Worm (Caenorhabditis elegans) whole organism, L4 larva: ENCODE data around the gene T04B8.1.

Experiments
- D1046.2 ChIP-seq: fragments of 200-800 bp; sonication (Bioruptor generic); IDR thresholded peaks from 2 replicates; pipeline ENCODE4 v1.3.6; 2022; ENCODE audit warnings: missing genetic modification characterization, missing compliant biosample characterization
- F44E2.7 ChIP-seq: fragments of 200-800 bp; sonication (Bioruptor generic); IDR thresholded peaks from 2 replicates; pipeline ENCODE4 v2.1.2; 2022; ENCODE audit warnings: missing genetic modification characterization, missing compliant biosample characterization
- F49E8.2 ChIP-seq: sonication (generic microtip); optimal IDR thresholded peaks from 2 replicates; lab custom pipeline; 2016; ENCODE audit warnings: missing compliant biosample characterization, mild to moderate bottlenecking, missing genetic modification characterization, borderline replicate concordance
- T20F7.1 ChIP-seq: fragments of 200-800 bp; sonication (Bioruptor generic); optimal IDR thresholded peaks from 2 replicates; lab custom pipeline; 2018; ENCODE audit warnings: mild to moderate bottlenecking, missing genetic modification characterization, missing compliant biosample characterization
- aha-1 ChIP-seq: fragments of 150-350 bp; peaks from one replicate; lab custom pipeline; 2014; ENCODE audit warnings: missing biosample characterization, missing genetic modification characterization
- arid-1 ChIP-seq: fragments of 200-800 bp; sonication (Bioruptor generic); conservative IDR thresholded peaks from 2 replicates; pipeline ENCODE4 v1.3.6; 2022; ENCODE audit warnings: missing genetic modification reagents, missing genetic modification characterization, missing compliant biosample characterization
- ceh-28 ChIP-seq: fragments of 150-350 bp; optimal IDR thresholded peaks from 2 replicates; lab custom pipeline; 2014; ENCODE audit warnings: missing biosample characterization, missing genetic modification reagents, missing genetic modification characterization
- ceh-32 ChIP-seq: sonication (generic microtip); optimal IDR thresholded peaks from 2 replicates; lab custom pipeline; 2016; ENCODE audit warnings: mild to moderate bottlenecking, missing genetic modification characterization, missing compliant biosample characterization; ENCODE audit not compliant: poor library complexity
- cey-2 ChIP-seq: sonication (generic microtip); optimal IDR thresholded peaks from 3 replicates; lab custom pipeline; 2017; ENCODE audit warnings: missing genetic modification characterization, mild to moderate bottlenecking, missing compliant biosample characterization, antibody characterized with exemption, borderline replicate concordance; ENCODE audit not compliant: insufficient read depth
- daf-16 ChIP-seq, 3 experiments: sonication (generic microtip); optimal IDR thresholded peaks; 2 replicates each; lab custom pipeline; 2016 to 2017; ENCODE audit warnings: missing genetic modification characterization in 3 of 3, missing genetic modification reagents in 3 of 3, mild to moderate bottlenecking in 2 of 3, missing compliant biosample characterization in 2 of 3, missing biosample characterization in 1 of 3, moderate library complexity in 1 of 3
- dpl-1 ChIP-seq: fragments of 150-350 bp; optimal IDR thresholded peaks from 2 replicates; lab custom pipeline; 2014; ENCODE audit warnings: missing biosample characterization, missing genetic modification reagents, missing genetic modification characterization
- dve-1 ChIP-seq: sonication (generic microtip); optimal IDR thresholded peaks from 2 replicates; lab custom pipeline; 2017; ENCODE audit warnings: antibody characterized with exemption, mild to moderate bottlenecking, missing genetic modification characterization, missing compliant biosample characterization; ENCODE audit not compliant: insufficient read depth
- hlh-11 ChIP-seq: fragments of 200-800 bp; sonication (Bioruptor generic); optimal IDR thresholded peaks from 2 replicates; lab custom pipeline; 2018; ENCODE audit warnings: mild to moderate bottlenecking, missing genetic modification characterization, missing compliant biosample characterization
- hlh-30 ChIP-seq: sonication (generic microtip); optimal IDR thresholded peaks from 2 replicates; lab custom pipeline; 2017; ENCODE audit warnings: antibody characterized with exemption, mild to moderate bottlenecking, missing genetic modification characterization, missing compliant biosample characterization; ENCODE audit not compliant: insufficient read depth
- hmg-1.1 ChIP-seq: fragments of 200-800 bp; sonication (Bioruptor generic); IDR thresholded peaks from 2 replicates; pipeline ENCODE4 v1.3.6; 2022; ENCODE audit warnings: missing genetic modification reagents, missing genetic modification characterization, missing compliant biosample characterization
- lin-1 ChIP-seq: fragments of 200-800 bp; sonication (Bioruptor generic); IDR thresholded peaks from 2 replicates; pipeline ENCODE4 v1.3.6; 2022; ENCODE audit warnings: missing genetic modification reagents, missing genetic modification characterization, missing compliant biosample characterization
- lin-29 ChIP-seq: fragments of 200-800 bp; sonication (Bioruptor generic); IDR thresholded peaks from 2 replicates; pipeline ENCODE4 v1.3.6; 2022; ENCODE audit warnings: missing genetic modification reagents, missing genetic modification characterization, missing compliant biosample characterization
- lin-38 ChIP-seq: fragments of 200-800 bp; sonication (Bioruptor generic); IDR thresholded peaks from 2 replicates; pipeline ENCODE4 v1.3.6; 2022; ENCODE audit warnings: missing genetic modification reagents, missing genetic modification characterization, missing compliant biosample characterization
- lin-39 ChIP-seq: fragments of 150-350 bp; optimal IDR thresholded peaks from 2 replicates; lab custom pipeline; 2014; ENCODE audit warnings: missing biosample characterization, missing genetic modification reagents, missing genetic modification characterization
- lsy-2 ChIP-seq, 2 experiments: fragments of 150-350 bp in 1 of 2; sonication (generic microtip) in 1 of 2; optimal IDR thresholded peaks; 2 replicates each; lab custom pipeline; 2014 to 2017; ENCODE audit warnings: missing biosample characterization in 2 of 2, missing genetic modification characterization in 2 of 2
- madf-5 ChIP-seq, 2 experiments: fragments of 200-800 bp; sonication (Bioruptor generic); IDR thresholded peaks; 2 replicates each; pipeline ENCODE4 v1.3.6; 2022; ENCODE audit warnings: missing compliant biosample characterization in 2 of 2, missing genetic modification characterization in 2 of 2
- mdl-1 ChIP-seq, 2 experiments: fragments of 150-350 bp in 1 of 2; sonication (generic microtip) in 1 of 2; optimal IDR thresholded peaks; 2 replicates each; lab custom pipeline; 2014 to 2017; ENCODE audit warnings: missing biosample characterization in 2 of 2, missing genetic modification characterization in 2 of 2
- mep-1 ChIP-seq: fragments of 150-350 bp; sonication (generic microtip); optimal IDR thresholded peaks from 3 replicates; lab custom pipeline; 2014; ENCODE audit warnings: missing biosample characterization, missing genetic modification characterization
- mes-2 ChIP-seq: sonication (generic microtip); optimal IDR thresholded peaks from 2 replicates; lab custom pipeline; 2016; ENCODE audit warnings: missing genotype, mild to moderate bottlenecking, missing genetic modification characterization, missing compliant biosample characterization; ENCODE audit not compliant: poor library complexity, severe bottlenecking
- mxl-2 ChIP-seq: fragments of 200-800 bp; sonication (Bioruptor generic); conservative IDR thresholded peaks from 2 replicates; pipeline ENCODE4 v1.3.6; 2022; ENCODE audit warnings: missing genetic modification reagents, missing genetic modification characterization, missing compliant biosample characterization
- nhr-41 ChIP-seq: fragments of 200-800 bp; sonication (Bioruptor generic); IDR thresholded peaks from 2 replicates; pipeline ENCODE4 v1.3.6; 2022; ENCODE audit warnings: missing genetic modification reagents, missing genetic modification characterization, missing compliant biosample characterization
- nhr-76 ChIP-seq: fragments of 150-350 bp; optimal IDR thresholded peaks from 2 replicates; lab custom pipeline; 2014; ENCODE audit warnings: missing biosample characterization, missing genetic modification characterization
- nhr-77 ChIP-seq: fragments of 150-350 bp; optimal IDR thresholded peaks from 2 replicates; lab custom pipeline; 2014; ENCODE audit warnings: missing biosample characterization, missing genetic modification characterization
- pha-4 ChIP-seq, 2 experiments: fragments of 150-350 bp in 1 of 2; fragments of 200-800 bp in 1 of 2; sonication (Bioruptor generic) in 1 of 2; IDR thresholded peaks in 1 of 2; optimal IDR thresholded peaks in 1 of 2; 2 replicates each; pipeline versions ENCODE4 v1.3.6 to Lab custom; 2014 to 2022; ENCODE audit warnings: missing genetic modification characterization in 2 of 2, missing genetic modification reagents in 2 of 2, missing biosample characterization in 1 of 2, missing compliant biosample characterization in 1 of 2
- php-3 ChIP-seq: fragments of 200-800 bp; sonication (Bioruptor generic); IDR thresholded peaks from 2 replicates; pipeline ENCODE4 v1.3.6; 2022; ENCODE audit warnings: missing genetic modification reagents, missing genetic modification characterization, missing compliant biosample characterization
- tag-97 ChIP-seq: fragments of 200-800 bp; sonication (Bioruptor generic); IDR thresholded peaks from 2 replicates; pipeline ENCODE4 v1.3.6; 2022; ENCODE audit warnings: missing genetic modification characterization, missing compliant biosample characterization
- unc-62 ChIP-seq, 3 experiments: fragments of 150-350 bp in 1 of 3; sonication (generic microtip); optimal IDR thresholded peaks in 2 of 3; peaks in 1 of 3; 1 replicate in 1 of 3; 2 replicates in 2 of 3; lab custom pipeline; 2014 to 2017; ENCODE audit warnings: missing biosample characterization in 3 of 3, missing genetic modification characterization in 3 of 3, missing genetic modification reagents in 3 of 3, missing genotype in 1 of 3
- zip-2 ChIP-seq: fragments of 150-350 bp; optimal IDR thresholded peaks from 2 replicates; lab custom pipeline; 2014; ENCODE audit warnings: missing biosample characterization, missing genetic modification characterization

The T04B8.1 gene

DNA sequence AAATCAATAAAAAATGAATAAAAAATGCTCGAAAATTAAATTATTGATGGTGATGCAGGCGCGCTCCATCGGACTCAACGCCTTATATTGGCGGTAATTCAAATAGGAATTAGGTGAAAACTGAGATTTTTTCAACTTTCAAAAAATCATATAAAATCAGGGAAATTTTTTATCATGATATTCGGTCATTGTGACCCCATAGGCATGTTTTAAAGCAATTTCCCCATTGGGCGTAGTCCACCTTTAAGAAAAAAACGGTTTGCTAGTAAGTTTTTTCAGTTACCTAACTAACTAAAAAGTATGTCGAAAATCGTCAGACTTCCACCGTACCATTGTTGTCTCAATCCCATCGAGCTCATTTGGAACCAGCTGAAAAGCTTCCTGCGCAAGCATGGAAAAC is 40.9 kb upstream of the T04B8.1 start, which contains the start of gene W08F4.1:
Gene W08F4.1 (plus strand): TSS at position 301 of the 400 bp plus-strand sequence.
- TF ChIP-seq lin-38 (GFP tag; lab: Robert Waterston, UW): peak; percentile 35; the same call in 1 of the 2 replicates
- TF ChIP-seq, all 104 proteins: peak for 1; not testable (repeated sequence) for 103

- TF ChIP-seq mes-2 (tag; lab: Kevin White, UChicago) (no peak), nhr-77 (no peak), daf-16 (GFP tag; optimal IDR thresholded peaks at IDR 0.05; lab: Kevin White, UChicago) (no peak), daf-16 (tag; optimal IDR thresholded peaks at IDR 0.05; lab: Kevin White, UChicago) (no peak), lin-29 (GFP tag; lab: Robert Waterston, UW) (no peak), D1046.2 (0 out of 2 replicates have a peak, but pooled peaks have one; percentile 38), aha-1 (tag; lab: Kevin White, UChicago) (peak; percentile 96), unc-62 (GFP tag; optimal IDR thresholded peaks at IDR 0.05 in 1 of 2; lab: Kevin White, UChicago) (no peak), unc-62 (tag; optimal IDR thresholded peaks at IDR 0.05; lab: Kevin White, UChicago) (no peak), ceh-28 (tag; lab: Kevin White, UChicago) (no peak)
These were observed 37.4 kb upstream of the T04B8.1 start for ce11 chrII:596702-597101.

DNA sequence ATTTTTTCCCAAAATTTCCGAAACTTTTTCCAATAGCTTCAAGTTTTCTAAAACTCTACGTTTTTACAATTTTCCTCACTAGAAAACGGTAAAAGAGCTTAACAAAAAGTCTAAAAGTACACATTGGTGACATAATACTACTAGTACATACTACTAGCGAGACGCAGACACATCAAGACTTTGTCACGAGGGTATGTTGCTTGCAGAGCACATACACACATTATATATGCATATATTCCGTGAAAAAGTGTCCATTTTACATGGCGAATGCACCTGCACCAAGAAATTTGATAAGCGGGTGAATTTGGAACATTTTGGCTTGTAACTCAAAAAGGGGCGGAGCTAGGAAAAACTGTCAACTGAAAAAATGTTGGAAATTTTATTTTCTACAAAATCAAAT is 32.8 kb upstream of the T04B8.1 start:
- TF ChIP-seq F44E2.7 (GFP tag; lab: Robert Waterston, UW): no peak
- no peak for TF ChIP-seq pha-4 (GFP tag; IDR thresholded peaks at IDR 0.05; lab: Robert Waterston, UW)
- TF ChIP-seq pha-4 (tag; optimal IDR thresholded peaks at IDR 0.05; lab: Kevin White, UChicago): peak; percentile 70
- no peak for TF ChIP-seq T20F7.1 (GFP tag; lab: Kevin White, UChicago)
- no peak for TF ChIP-seq lin-29 (GFP tag; lab: Robert Waterston, UW)
- TF ChIP-seq F49E8.2: no peak
- TF ChIP-seq nhr-41 (GFP tag; lab: Robert Waterston, UW): no peak
- TF ChIP-seq hlh-30 (tag; lab: Kevin White, UChicago): peak; percentile 88
- TF ChIP-seq ceh-32 (tag; lab: Kevin White, UChicago): no peak
- no peak for TF ChIP-seq tag-97 (GFP tag; lab: Robert Waterston, UW)
- peak; percentile 51 for TF ChIP-seq mes-2 (tag; lab: Kevin White, UChicago)
- TF ChIP-seq daf-16 (GFP tag; optimal IDR thresholded peaks at IDR 0.05; lab: Kevin White, UChicago): no peak
- no peak for TF ChIP-seq daf-16 (tag; optimal IDR thresholded peaks at IDR 0.05; lab: Kevin White, UChicago)
- peak; percentile 42 for TF ChIP-seq mep-1 (tag; lab: Kevin White, UChicago)
- TF ChIP-seq zip-2 (tag; lab: Kevin White, UChicago): no peak
- TF ChIP-seq hmg-1.1: peak; percentile 17; the same call in 1 of the 2 replicates
- TF ChIP-seq lin-1 (GFP tag; lab: Robert Waterston, UW): no peak
- peak in 1 of 2 experiments; percentile 52 for TF ChIP-seq lsy-2 (tag; optimal IDR thresholded peaks at IDR 0.05; lab: Kevin White, UChicago)
- no peak for TF ChIP-seq lin-39 (tag; lab: Kevin White, UChicago)
- TF ChIP-seq dve-1 (tag; lab: Kevin White, UChicago): peak; percentile 67
- no peak for TF ChIP-seq nhr-76 (tag; lab: Kevin White, UChicago)
- no peak for TF ChIP-seq madf-5 (GFP tag; IDR thresholded peaks at IDR 0.05; lab: Robert Waterston, UW)
- TF ChIP-seq cey-2 (tag; lab: Kevin White, UChicago): no peak
- TF ChIP-seq unc-62 (GFP tag; optimal IDR thresholded peaks at IDR 0.05 in 1 of 2; lab: Kevin White, UChicago): no peak
- no peak for TF ChIP-seq unc-62 (tag; optimal IDR thresholded peaks at IDR 0.05; lab: Kevin White, UChicago)
- TF ChIP-seq arid-1 (GFP tag; lab: Robert Waterston, UW): no peak
- TF ChIP-seq hlh-11 (tag; lab: Kevin White, UChicago): peak; percentile 21
- TF ChIP-seq dpl-1: no peak
- TF ChIP-seq mdl-1 (tag; optimal IDR thresholded peaks at IDR 0.05; lab: Kevin White, UChicago): peak in 1 of 2 experiments; percentile 79
- TF ChIP-seq php-3 (GFP tag; lab: Robert Waterston, UW): no peak
- TF ChIP-seq mxl-2 (GFP tag; lab: Robert Waterston, UW): no peak
